Worm (Caenorhabditis elegans) whole organism, L1 larva: ENCODE data around the gene cox-10.

Experiments used
- C04F5.9 ChIP-seq: sonication (generic microtip); optimal IDR thresholded peaks from 2 replicates; lab custom pipeline; 2016; ENCODE audit warnings: missing genetic modification characterization, missing compliant biosample characterization
- C16A3.4 ChIP-seq: fragments of 150-350 bp; optimal IDR thresholded peaks from 2 replicates; lab custom pipeline; 2014; ENCODE audit warnings: missing biosample characterization, missing genetic modification characterization
- Y116A8C.19 ChIP-seq: sonication (generic microtip); optimal IDR thresholded peaks from 2 replicates; lab custom pipeline; 2016; ENCODE audit warnings: missing compliant biosample characterization, missing genetic modification characterization, borderline replicate concordance
- aha-1 ChIP-seq: fragments of 150-350 bp; optimal IDR thresholded peaks from 2 replicates; lab custom pipeline; 2014; ENCODE audit warnings: missing biosample characterization, missing genetic modification characterization
- blmp-1 ChIP-seq: fragments of 150-350 bp; optimal IDR thresholded peaks from 2 replicates; lab custom pipeline; 2014; ENCODE audit warnings: missing biosample characterization, missing genetic modification characterization
- ceh-63 ChIP-seq: fragments of 200-800 bp; sonication (Bioruptor generic); optimal IDR thresholded peaks from 2 replicates; lab custom pipeline; 2018; ENCODE audit warnings: mild to moderate bottlenecking, missing genetic modification characterization, missing compliant biosample characterization
- ceh-8 ChIP-seq: fragments of 200-800 bp; sonication (Bioruptor generic); optimal IDR thresholded peaks from 2 replicates; lab custom pipeline; 2018; ENCODE audit warnings: mild to moderate bottlenecking, missing genetic modification characterization, moderate library complexity, missing compliant biosample characterization
- ces-1 ChIP-seq: fragments of 150-350 bp; optimal IDR thresholded peaks from 2 replicates; lab custom pipeline; 2014; ENCODE audit warnings: missing biosample characterization, missing genetic modification reagents, missing genetic modification characterization
- dpl-1 ChIP-seq, 3 experiments: fragments of 150-350 bp in 2 of 3; sonication (generic microtip) in 1 of 3; optimal IDR thresholded peaks; 2 replicates each; lab custom pipeline; 2014 to 2017; ENCODE audit warnings: missing biosample characterization in 3 of 3, missing genetic modification characterization in 3 of 3, missing genetic modification reagents in 3 of 3
- efl-1 ChIP-seq, 4 experiments: fragments of 150-350 bp; optimal IDR thresholded peaks in 3 of 4; peaks in 1 of 4; 1 replicate in 1 of 4; 2 replicates in 3 of 4; lab custom pipeline; 2014; ENCODE audit warnings: missing biosample characterization in 2 of 4, missing genetic modification characterization in 2 of 4, missing genetic modification reagents in 2 of 4
- efl-3 ChIP-seq: fragments of 200-800 bp; sonication (Bioruptor generic); optimal IDR thresholded peaks from 2 replicates; lab custom pipeline; 2018; ENCODE audit warnings: mild to moderate bottlenecking, missing genetic modification characterization, missing compliant biosample characterization
- egl-13 ChIP-seq: sonication (generic microtip); optimal IDR thresholded peaks from 2 replicates; lab custom pipeline; 2016; ENCODE audit warnings: missing genotype, missing genetic modification reagents, missing genetic modification characterization, missing compliant biosample characterization
- egl-27 ChIP-seq, 2 experiments: fragments of 150-350 bp in 1 of 2; sonication (generic microtip); optimal IDR thresholded peaks; 3 replicates each; lab custom pipeline; 2017 to 2018; ENCODE audit warnings: missing biosample characterization in 2 of 2, missing genetic modification characterization in 2 of 2, missing genetic modification reagents in 2 of 2
- elt-2 ChIP-seq: sonication (generic microtip); optimal IDR thresholded peaks from 2 replicates; lab custom pipeline; 2016; ENCODE audit warnings: missing genetic modification characterization, mild to moderate bottlenecking, inconsistent platforms, missing compliant biosample characterization, missing genetic modification reagents
- fkh-4 ChIP-seq: sonication (generic microtip); optimal IDR thresholded peaks from 2 replicates; lab custom pipeline; 2016; ENCODE audit warnings: missing compliant biosample characterization, missing genetic modification characterization, borderline replicate concordance
- grh-1 ChIP-seq: fragments of 200-800 bp; sonication (Bioruptor generic); IDR thresholded peaks from 2 replicates; pipeline ENCODE4 v1.3.6; 2022; ENCODE audit warnings: missing genetic modification reagents, missing genetic modification characterization, missing compliant biosample characterization
- hlh-17 ChIP-seq: fragments of 200-800 bp; sonication (Bioruptor generic); optimal IDR thresholded peaks from 2 replicates; lab custom pipeline; 2018; ENCODE audit warnings: missing genetic modification characterization, mild to moderate bottlenecking, missing compliant biosample characterization, moderate library complexity, borderline replicate concordance
- hlh-4 ChIP-seq: sonication (generic microtip); optimal IDR thresholded peaks from 2 replicates; lab custom pipeline; 2016; ENCODE audit warnings: mild to moderate bottlenecking, missing genetic modification characterization, missing compliant biosample characterization
- isw-1 ChIP-seq: fragments of 200-800 bp; sonication (Bioruptor generic); IDR thresholded peaks from 2 replicates; pipeline ENCODE4 v1.3.6; 2022; ENCODE audit warnings: missing genetic modification characterization, missing compliant biosample characterization
- lin-13 ChIP-seq: fragments of 150-350 bp; optimal IDR thresholded peaks from 2 replicates; lab custom pipeline; 2014; ENCODE audit warnings: missing biosample characterization, missing genetic modification reagents, missing genetic modification characterization
- lin-14 ChIP-seq: fragments of 200-800 bp; sonication (Bioruptor generic); optimal IDR thresholded peaks from 2 replicates; lab custom pipeline; 2018; ENCODE audit warnings: mild to moderate bottlenecking, missing genetic modification characterization, moderate library complexity, missing compliant biosample characterization
- lin-15B ChIP-seq: fragments of 150-350 bp; sonication (generic microtip); optimal IDR thresholded peaks from 3 replicates; lab custom pipeline; 2014; ENCODE audit warnings: missing biosample characterization, missing genetic modification characterization
- lsy-2 ChIP-seq, 2 experiments: fragments of 150-350 bp; optimal IDR thresholded peaks; 2 replicates each; lab custom pipeline; 2014; ENCODE audit warnings: missing biosample characterization in 2 of 2, missing genetic modification characterization in 2 of 2
- mab-9 ChIP-seq: fragments of 200-800 bp; sonication (Bioruptor generic); IDR thresholded peaks from 2 replicates; pipeline ENCODE4 v1.3.6; 2022; ENCODE audit warnings: missing genetic modification reagents, missing genetic modification characterization, missing compliant biosample characterization
- nhr-19 ChIP-seq: fragments of 200-800 bp; sonication (Bioruptor generic); conservative IDR thresholded peaks from 2 replicates; pipeline ENCODE4 v1.3.6; 2022; ENCODE audit warnings: missing genetic modification characterization, missing compliant biosample characterization
- nhr-76 ChIP-seq: sonication (generic microtip); optimal IDR thresholded peaks from 2 replicates; lab custom pipeline; 2017; ENCODE audit warnings: missing biosample characterization, missing genetic modification characterization
- nhr-85 ChIP-seq: sonication (generic microtip); peaks from one replicate; lab custom pipeline; 2016; ENCODE audit warnings: missing genetic modification characterization, inconsistent platforms, missing compliant biosample characterization
- nhr-90 ChIP-seq: sonication (generic microtip); optimal IDR thresholded peaks from 2 replicates; lab custom pipeline; 2016; ENCODE audit warnings: mild to moderate bottlenecking, missing genetic modification characterization, missing compliant biosample characterization; ENCODE audit not compliant: poor library complexity
- pax-3 ChIP-seq: fragments of 200-800 bp; sonication (Bioruptor generic); optimal IDR thresholded peaks from 2 replicates; lab custom pipeline; 2018; ENCODE audit warnings: mild to moderate bottlenecking, missing genetic modification characterization, moderate library complexity, missing compliant biosample characterization
- pqm-1 ChIP-seq: sonication (generic microtip); optimal IDR thresholded peaks from 3 replicates; lab custom pipeline; 2017; ENCODE audit warnings: missing biosample characterization, missing genetic modification characterization
- sox-4 ChIP-seq: sonication (generic microtip); optimal IDR thresholded peaks from 2 replicates; lab custom pipeline; 2016; ENCODE audit warnings: missing genetic modification characterization, missing compliant biosample characterization
- sptf-1 ChIP-seq: fragments of 150-350 bp; optimal IDR thresholded peaks from 2 replicates; lab custom pipeline; 2014; ENCODE audit warnings: missing biosample characterization, missing genetic modification characterization
- sup-37 ChIP-seq: fragments of 200-800 bp; sonication (Bioruptor generic); optimal IDR thresholded peaks from 2 replicates; lab custom pipeline; 2018; ENCODE audit warnings: mild to moderate bottlenecking, missing genetic modification characterization, missing compliant biosample characterization
- swsn-7 ChIP-seq: sonication (generic microtip); optimal IDR thresholded peaks from 2 replicates; lab custom pipeline; 2016; ENCODE audit warnings: missing genetic modification characterization, missing compliant biosample characterization
- tbx-2 ChIP-seq: sonication (generic microtip); optimal IDR thresholded peaks from 2 replicates; lab custom pipeline; 2016; ENCODE audit warnings: missing genetic modification characterization, missing compliant biosample characterization
- unc-98 ChIP-seq: fragments of 200-800 bp; sonication (Bioruptor generic); IDR thresholded peaks from 2 replicates; pipeline ENCODE4 v1.3.6; 2022; ENCODE audit warnings: missing genetic modification characterization, missing compliant biosample characterization
- xbp-1 ChIP-seq: sonication (generic microtip); optimal IDR thresholded peaks from 2 replicates; lab custom pipeline; 2016; ENCODE audit warnings: missing genetic modification characterization, missing compliant biosample characterization
- zag-1 ChIP-seq: fragments of 150-350 bp; optimal IDR thresholded peaks from 2 replicates; lab custom pipeline; 2014; ENCODE audit warnings: missing biosample characterization, missing genetic modification characterization
- zip-4 ChIP-seq: fragments of 200-800 bp; sonication (Bioruptor generic); optimal IDR thresholded peaks from 2 replicates; lab custom pipeline; 2018; ENCODE audit warnings: mild to moderate bottlenecking, missing genetic modification characterization, moderate library complexity, missing compliant biosample characterization
- ztf-11 ChIP-seq, 2 experiments: sonication (generic microtip); optimal IDR thresholded peaks; 2 replicates each; lab custom pipeline; 2016 to 2017; ENCODE audit warnings: missing genetic modification characterization in 2 of 2, missing biosample characterization in 1 of 2, missing compliant biosample characterization in 1 of 2

The cox-10 gene

DNA sequence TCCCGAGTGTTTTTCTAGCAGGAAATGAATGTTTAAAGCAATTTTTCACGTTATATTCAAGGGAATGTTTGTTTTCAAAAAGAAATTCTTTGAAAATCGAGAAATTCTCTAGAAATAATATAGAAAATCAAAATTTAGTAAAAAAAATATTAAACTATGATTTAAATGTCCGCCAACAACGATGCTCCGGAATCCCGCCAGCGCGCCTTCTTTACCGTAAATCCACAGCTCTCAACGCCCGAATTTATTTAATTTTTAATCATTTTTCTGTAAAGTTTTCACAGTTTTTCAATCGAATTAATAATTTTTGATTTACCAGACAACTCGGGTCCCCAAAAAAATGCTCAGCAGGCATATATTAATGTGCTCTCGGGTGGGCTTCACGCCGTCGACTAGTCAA, at the start of gene cox-10, which contains the start of gene Y38E10A.33 (continued):
- no peak for TF ChIP-seq unc-98 (GFP tag; lab: Robert Waterston, UW)
- no peak for TF ChIP-seq Y116A8C.19 (tag; lab: Kevin White, UChicago)
- peak; percentile 73 for TF ChIP-seq swsn-7 (tag; lab: Kevin White, UChicago)
- TF ChIP-seq ceh-8, result peak; percentile 11
- no peak for TF ChIP-seq fkh-4
- TF ChIP-seq blmp-1 (tag; lab: Kevin White, UChicago), result peak; percentile 49
- TF ChIP-seq nhr-85 (tag; lab: Kevin White, UChicago), result peak; percentile 80
- no peak for TF ChIP-seq sup-37 (GFP tag; lab: Kevin White, UChicago)
- peak; percentile 70 for TF ChIP-seq xbp-1 (tag; lab: Kevin White, UChicago)
- TF ChIP-seq egl-13 (tag; lab: Kevin White, UChicago), result peak; percentile 48
- TF ChIP-seq sox-4 (tag; lab: Kevin White, UChicago), result peak; percentile 60
- TF ChIP-seq mab-9, result no peak
- TF ChIP-seq hlh-17, result no peak
- TF ChIP-seq zip-4, result peak; percentile 40
- peak; percentile 80 for TF ChIP-seq nhr-90 (tag; lab: Kevin White, UChicago)
- peak; percentile 79 for TF ChIP-seq isw-1
- TF ChIP-seq egl-27 (tag; optimal IDR thresholded peaks at IDR 0.05; lab: Kevin White, UChicago), result no peak
- peak; percentile 38 for TF ChIP-seq lin-15B
- peak; percentile 65 for TF ChIP-seq C16A3.4
- TF ChIP-seq lin-14, result no peak
- no peak for TF ChIP-seq aha-1
- peak; percentile 14 for TF ChIP-seq C04F5.9 (tag; lab: Kevin White, UChicago)
- peak; percentile 67 to 78 for TF ChIP-seq lsy-2 (tag; optimal IDR thresholded peaks at IDR 0.05; lab: Kevin White, UChicago)
- no peak for TF ChIP-seq hlh-4 (tag; lab: Kevin White, UChicago)
- peak; percentile 88 to 95 (median 93) for TF ChIP-seq dpl-1 (GFP tag; optimal IDR thresholded peaks at IDR 0.05; lab: Kevin White, UChicago)
- TF ChIP-seq ceh-63 (GFP tag; lab: Kevin White, UChicago), result no peak
- TF ChIP-seq lin-13 (GFP tag; lab: Kevin White, UChicago), result peak; percentile 53
- no peak for TF ChIP-seq ces-1
- peak; percentile 81 for TF ChIP-seq grh-1 (GFP tag; lab: Robert Waterston, UW)
- no peak for TF ChIP-seq pqm-1 (tag; lab: Kevin White, UChicago)

DNA sequence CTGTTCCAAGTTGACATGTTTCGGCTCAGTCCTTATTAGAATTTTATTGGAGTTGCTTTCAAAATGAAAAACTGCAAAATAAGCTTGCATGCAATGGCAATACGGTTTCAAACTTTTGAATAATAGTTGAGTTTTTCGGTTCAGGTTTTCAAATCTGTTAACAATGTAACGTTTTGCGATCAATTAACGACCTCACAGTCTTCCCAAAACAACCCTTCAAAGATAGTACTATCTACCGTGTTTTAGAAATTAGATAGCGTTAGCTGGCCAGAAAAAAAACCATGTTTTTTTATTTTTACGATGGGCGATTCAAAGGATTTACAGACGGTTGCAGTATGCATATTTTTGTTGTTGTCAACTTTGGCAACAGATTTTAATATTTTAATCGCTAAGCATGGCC, 48.9 kb upstream of the cox-10 start, which contains the start of gene Y38E10A.34:
Y38E10A.34 (plus strand) TSS at position 301 of the 400 bp plus-strand sequence.
- TF ChIP-seq nhr-85 (tag; lab: Kevin White, UChicago), result peak; percentile 53
- no peak for TF ChIP-seq zip-4
- no peak for TF ChIP-seq efl-1 (optimal IDR thresholded peaks at IDR 0.05; lab: Kevin White, UChicago)
- TF ChIP-seq efl-1 (GFP tag; optimal IDR thresholded peaks at IDR 0.05 in 1 of 2; lab: Kevin White, UChicago), result peak in 1 of 2 experiments; percentile 18

DNA sequence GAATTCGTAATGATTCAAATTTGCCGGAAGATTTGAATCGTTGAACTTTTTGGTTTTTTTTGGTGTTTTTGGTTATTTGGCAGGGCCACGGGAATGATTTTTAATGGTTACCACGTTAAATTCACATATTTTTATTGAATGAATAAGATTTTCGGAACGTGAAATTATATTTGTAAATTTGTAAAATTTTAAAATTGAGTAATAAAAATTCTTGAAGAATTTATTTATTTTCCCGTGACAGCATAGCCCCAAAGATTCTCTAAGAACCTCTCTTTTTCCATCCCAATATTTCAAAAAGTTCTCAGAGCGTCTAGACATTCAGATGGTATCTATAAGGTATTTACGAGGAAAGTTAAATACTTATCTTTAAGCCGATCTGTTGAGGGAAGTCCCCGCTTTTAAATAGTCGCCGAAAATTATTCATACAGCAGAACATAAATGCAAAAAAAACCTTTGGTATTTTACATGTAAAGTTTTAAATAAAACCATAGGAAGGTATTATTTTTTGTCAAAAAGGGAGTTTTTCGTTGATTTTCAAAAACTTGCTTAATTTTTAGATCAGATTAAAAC, 44.9 kb upstream of the cox-10 start, which contains the start of gene Y38E10A.17:
Y38E10A.17 (minus strand) TSS at position 51 of the 570 bp plus-strand sequence.
- TF ChIP-seq efl-3 (GFP tag; lab: Kevin White, UChicago), result no peak
- no peak for TF ChIP-seq Y116A8C.19 (tag; lab: Kevin White, UChicago)
- no peak for TF ChIP-seq pax-3
- TF ChIP-seq lin-14, result no peak
- no peak for TF ChIP-seq egl-27 (tag; optimal IDR thresholded peaks at IDR 0.05; lab: Kevin White, UChicago)
- peak; percentile 67 for TF ChIP-seq nhr-85 (tag; lab: Kevin White, UChicago)
- TF ChIP-seq, all 84 proteins: peak for 1

DNA sequence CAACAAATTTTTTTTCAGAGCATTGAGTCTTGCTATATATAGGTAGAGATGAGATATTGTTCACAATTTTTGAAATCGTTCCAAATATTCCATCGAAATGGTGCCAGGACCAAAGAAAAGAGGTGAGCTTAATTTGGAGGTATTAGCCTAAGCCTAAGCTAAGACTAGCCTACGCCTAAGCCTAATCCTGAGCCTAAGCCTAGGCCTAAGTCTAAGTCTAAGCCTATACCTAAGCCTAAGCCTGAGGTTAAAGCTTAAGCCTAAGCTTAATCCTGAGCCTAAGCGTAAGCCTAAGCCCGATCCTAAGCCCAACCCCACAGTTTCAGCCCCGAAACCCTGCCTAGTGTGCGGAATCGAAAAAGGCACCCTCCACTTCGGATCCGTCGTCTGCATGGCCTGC, 43.2 kb upstream of the cox-10 start, which contains the start of gene nhr-234:
nhr-234 (plus strand) TSS at position 77 of the 400 bp plus-strand sequence.
- no peak for TF ChIP-seq aha-1
- no peak for TF ChIP-seq grh-1 (GFP tag; lab: Robert Waterston, UW)
- TF ChIP-seq egl-27 (tag; optimal IDR thresholded peaks at IDR 0.05; lab: Kevin White, UChicago), result no peak
- TF ChIP-seq nhr-76 (tag; lab: Kevin White, UChicago), result no peak
- TF ChIP-seq mab-9, result no peak
- TF ChIP-seq isw-1, result no peak
- TF ChIP-seq ceh-63 (GFP tag; lab: Kevin White, UChicago), result no peak
- TF ChIP-seq Y116A8C.19 (tag; lab: Kevin White, UChicago), result no peak
- no peak for TF ChIP-seq elt-2 (tag; lab: Kevin White, UChicago)
- no peak for TF ChIP-seq nhr-19 (GFP tag; lab: Robert Waterston, UW)
- TF ChIP-seq sptf-1 (tag; lab: Kevin White, UChicago), result no peak
- no peak for TF ChIP-seq zag-1
- no peak for TF ChIP-seq hlh-4 (tag; lab: Kevin White, UChicago)
- TF ChIP-seq ztf-11 (tag; optimal IDR thresholded peaks at IDR 0.05; lab: Kevin White, UChicago), result no peak
- TF ChIP-seq tbx-2 (tag; lab: Kevin White, UChicago), result no peak
